Worm (Caenorhabditis elegans) whole organism, mixed stage, embryonic: ENCODE results near the gene K03H6.4.

Experiments
- ceh-83 ChIP-seq: fragments of 200-800 bp; sonication (Bioruptor generic); optimal IDR thresholded peaks from 2 replicates; lab custom pipeline; 2018; ENCODE audit warnings: mild to moderate bottlenecking, missing genetic modification characterization, missing compliant biosample characterization
- ces-1 ChIP-seq: fragments of 150-350 bp; optimal IDR thresholded peaks from 2 replicates; lab custom pipeline; 2014; ENCODE audit warnings: missing biosample characterization, missing genetic modification reagents, missing genetic modification characterization
- hlh-1 ChIP-seq: fragments of 150-350 bp; optimal IDR thresholded peaks from 2 replicates; lab custom pipeline; 2014; ENCODE audit warnings: missing biosample characterization, missing genetic modification reagents, missing genetic modification characterization
- lin-13 ChIP-seq: fragments of 150-350 bp; optimal IDR thresholded peaks from 2 replicates; lab custom pipeline; 2014; ENCODE audit warnings: missing biosample characterization, missing genetic modification characterization
- lin-32 ChIP-seq: fragments of 200-800 bp; sonication (Bioruptor generic); optimal IDR thresholded peaks from 2 replicates; lab custom pipeline; 2018; ENCODE audit warnings: mild to moderate bottlenecking, missing genetic modification characterization, missing compliant biosample characterization
- lsy-2 ChIP-seq: fragments of 150-350 bp; optimal IDR thresholded peaks from 2 replicates; lab custom pipeline; 2014; ENCODE audit warnings: missing biosample characterization, missing genetic modification characterization
- mab-5 ChIP-seq: fragments of 150-350 bp; optimal IDR thresholded peaks from 2 replicates; lab custom pipeline; 2014; ENCODE audit warnings: missing biosample characterization, missing genetic modification characterization
- nhr-12 ChIP-seq: fragments of 150-350 bp; optimal IDR thresholded peaks from 2 replicates; lab custom pipeline; 2014; ENCODE audit warnings: missing biosample characterization, missing genetic modification characterization
- nhr-28 ChIP-seq: fragments of 150-350 bp; optimal IDR thresholded peaks from 2 replicates; lab custom pipeline; 2014; ENCODE audit warnings: missing biosample characterization, missing genetic modification characterization
- pha-4 ChIP-seq: fragments of 150-350 bp; optimal IDR thresholded peaks from 2 replicates; lab custom pipeline; 2018; ENCODE audit warnings: missing biosample characterization, missing genetic modification reagents, missing genetic modification characterization
- snpc-4 ChIP-seq: fragments of 150-350 bp; optimal IDR thresholded peaks from 2 replicates; lab custom pipeline; 2014; ENCODE audit warnings: missing biosample characterization, missing genetic modification characterization
- unc-39 ChIP-seq: fragments of 150-350 bp; optimal IDR thresholded peaks from 2 replicates; lab custom pipeline; 2014; ENCODE audit warnings: missing biosample characterization, missing genetic modification characterization
- unc-62 ChIP-seq: fragments of 150-350 bp; optimal IDR thresholded peaks from 2 replicates; lab custom pipeline; 2014; ENCODE audit warnings: missing biosample characterization, missing genetic modification reagents, missing genetic modification characterization

- TF ChIP-seq unc-39 = no peak
- no peak for TF ChIP-seq lsy-2
- no peak for TF ChIP-seq nhr-28 (tag; lab: Kevin White, UChicago)
- no peak for TF ChIP-seq nhr-12 (tag; lab: Kevin White, UChicago)
- TF ChIP-seq lin-13 (tag; lab: Kevin White, UChicago) = no peak
- TF ChIP-seq pha-4 (tag; lab: Kevin White, UChicago) = no peak
- TF ChIP-seq unc-62 (GFP tag; lab: Kevin White, UChicago) = no peak
- TF ChIP-seq lin-32 (GFP tag; lab: Kevin White, UChicago) = no peak
- no peak for TF ChIP-seq mab-5 (tag; lab: Kevin White, UChicago)
- TF ChIP-seq hlh-1 (tag; lab: Kevin White, UChicago) = no peak
- TF ChIP-seq ceh-83 (GFP tag; lab: Kevin White, UChicago) = no peak
- no peak for TF ChIP-seq snpc-4 (tag; lab: Kevin White, UChicago)
- TF ChIP-seq ces-1 (GFP tag; lab: Kevin White, UChicago) = no peak
Observed at ce11 chrIV:1514415-1514814, 6.7 kb downstream of the K03H6.4 start.
